Worm (Caenorhabditis elegans): Measurements from ENCODE around the gene clec-158.

The clec-158 gene

ce11 chrIII:6897587-6898064 lies 38.2 kb upstream of the clec-158 start, which contains the start of gene T07E3.4:
T07E3.4 (plus strand) TSS chrIII:6898014.
- no peak for TF ChIP-seq mbf-1 (tag; optimal IDR thresholded peaks at IDR 0.05)
- TF ChIP-seq ama-1 (optimal IDR thresholded peaks at IDR 0.05), result peak; percentile 84
- peak; percentile 90 for TF ChIP-seq nhr-25 (tag; optimal IDR thresholded peaks at IDR 0.05)
- peak; percentile 86 for TF ChIP-seq nhr-129 (tag; optimal IDR thresholded peaks at IDR 0.05)
- TF ChIP-seq fos-1 (tag; optimal IDR thresholded peaks at IDR 0.05), result peak; percentile 58
- TF ChIP-seq lin-13 (GFP tag; optimal IDR thresholded peaks at IDR 0.05), result peak; percentile 47
- no peak for TF ChIP-seq nhr-77 (tag; optimal IDR thresholded peaks at IDR 0.05)
- no peak for TF ChIP-seq dmd-4 (tag; optimal IDR thresholded peaks at IDR 0.05)
- peak; percentile 98 for TF ChIP-seq sma-9 (GFP tag; optimal IDR thresholded peaks at IDR 0.05)
- TF ChIP-seq sma-9 (tag; optimal IDR thresholded peaks at IDR 0.05), result no peak
- TF ChIP-seq crh-2 (tag; optimal IDR thresholded peaks at IDR 0.05), result peak; percentile 91
- peak; percentile 21 for TF ChIP-seq mab-5 (tag; optimal IDR thresholded peaks at IDR 0.05)
- no peak for TF ChIP-seq aly-2 (tag; optimal IDR thresholded peaks at IDR 0.05)
- no peak for TF ChIP-seq unc-39 (tag; optimal IDR thresholded peaks at IDR 0.05)
- TF ChIP-seq sem-4 (tag; optimal IDR thresholded peaks at IDR 0.05), result peak; percentile 79
- no peak for TF ChIP-seq nhr-11 (tag; optimal IDR thresholded peaks at IDR 0.05)
- no peak for TF ChIP-seq snpc-4 (tag; optimal IDR thresholded peaks at IDR 0.05)
- TF ChIP-seq lin-39 (tag; optimal IDR thresholded peaks at IDR 0.05), result peak; percentile 27
- peak; percentile 90 for TF ChIP-seq nhr-21 (tag; optimal IDR thresholded peaks at IDR 0.05)
- TF ChIP-seq ztf-4 (tag; optimal IDR thresholded peaks at IDR 0.05), result peak; percentile 83
- peak; percentile 61 for TF ChIP-seq unc-55 (GFP tag; optimal IDR thresholded peaks at IDR 0.05)
- no peak for TF ChIP-seq ceh-82 (tag; optimal IDR thresholded peaks at IDR 0.05)
- no peak for TF ChIP-seq peb-1 (tag; optimal IDR thresholded peaks at IDR 0.05)
- no peak for TF ChIP-seq Y55F3AM.14 (GFP tag; optimal IDR thresholded peaks at IDR 0.05)
- TF ChIP-seq gmeb-1 (tag; optimal IDR thresholded peaks at IDR 0.05), result peak; percentile 68
- no peak for TF ChIP-seq ceh-16 (tag; optimal IDR thresholded peaks at IDR 0.05)
- no peak for TF ChIP-seq nhr-23 (tag; optimal IDR thresholded peaks at IDR 0.05)
- TF ChIP-seq nhr-6 (tag; optimal IDR thresholded peaks at IDR 0.05), result peak; percentile 87
- no peak for TF ChIP-seq ZK546.5 (tag; optimal IDR thresholded peaks at IDR 0.05)
- TF ChIP-seq nhr-10 (tag; optimal IDR thresholded peaks at IDR 0.05), result no peak
- peak; percentile 94 for TF ChIP-seq C34F6.9 (tag; optimal IDR thresholded peaks at IDR 0.05)
- no peak for TF ChIP-seq mdl-1 (tag; optimal IDR thresholded peaks at IDR 0.05)
- no peak for TF ChIP-seq skn-1 (tag; optimal IDR thresholded peaks at IDR 0.05)
- peak; percentile 95 for TF ChIP-seq sma-3 (GFP tag; optimal IDR thresholded peaks at IDR 0.05)
- no peak for TF ChIP-seq elt-1 (tag; optimal IDR thresholded peaks at IDR 0.05)
- TF ChIP-seq ztf-11 (tag; optimal IDR thresholded peaks at IDR 0.05), result no peak
- TF ChIP-seq blmp-1 (tag; optimal IDR thresholded peaks at IDR 0.05; ENCODE audit: insufficient read depth), result peak; percentile 66
- no peak for TF ChIP-seq nhr-237 (tag; optimal IDR thresholded peaks at IDR 0.05)
- no peak for TF ChIP-seq zag-1 (tag; optimal IDR thresholded peaks at IDR 0.05)
- TF ChIP-seq egl-27 (tag; optimal IDR thresholded peaks at IDR 0.05), result peak; percentile 96
- TF ChIP-seq R02D3.7 (tag; optimal IDR thresholded peaks at IDR 0.05), result no peak
- TF ChIP-seq lsy-2 (tag; optimal IDR thresholded peaks at IDR 0.05), result peak; percentile 40 to 86
- TF ChIP-seq nhr-12 (tag; optimal IDR thresholded peaks at IDR 0.05), result no peak
- no peak for TF ChIP-seq unc-62 (GFP tag; optimal IDR thresholded peaks at IDR 0.05)
- no peak for TF ChIP-seq elt-3 (tag; optimal IDR thresholded peaks at IDR 0.05)
- no peak for TF ChIP-seq lin-11 (tag; optimal IDR thresholded peaks at IDR 0.05)
- no peak for TF ChIP-seq ztf-1 (GFP tag; conservative IDR thresholded peaks at IDR 0.05)
- TF ChIP-seq F13H6.1 (tag; optimal IDR thresholded peaks at IDR 0.05), result peak; percentile 83
- TF ChIP-seq alr-1 (tag; optimal IDR thresholded peaks at IDR 0.05), result no peak

Data from whole organism, L2 larva.